Worm (Caenorhabditis elegans) whole organism, young adult: ENCODE results near the gene pqn-92.

Experiments used
- B0261.1 ChIP-seq: sonication (generic microtip); optimal IDR thresholded peaks from 2 replicates; lab custom pipeline; 2016; ENCODE audit warnings: mild to moderate bottlenecking, missing genetic modification characterization, moderate library complexity, missing compliant biosample characterization
- C06A6.2 ChIP-seq: fragments of 200-800 bp; sonication (Bioruptor generic); conservative IDR thresholded peaks from 2 replicates; pipeline ENCODE4 v1.3.6; 2022; ENCODE audit warnings: missing genetic modification characterization, missing compliant biosample characterization
- C17E4.6 ChIP-seq: fragments of 200-800 bp; sonication (Bioruptor generic); IDR thresholded peaks from 2 replicates; pipeline ENCODE4 v1.3.6; 2022; ENCODE audit warnings: missing genetic modification reagents, missing genetic modification characterization, missing compliant biosample characterization
- F10E7.11 ChIP-seq: sonication (generic microtip); optimal IDR thresholded peaks from 2 replicates; lab custom pipeline; 2017; ENCODE audit warnings: mild to moderate bottlenecking, missing genetic modification characterization, moderate library complexity, missing compliant biosample characterization
- F37B4.10 ChIP-seq: fragments of 200-800 bp; sonication (Bioruptor generic); IDR thresholded peaks from 2 replicates; pipeline ENCODE4 v1.3.6; 2022; ENCODE audit warnings: missing genetic modification characterization, missing compliant biosample characterization
- F52B5.7 ChIP-seq: sonication (generic microtip); optimal IDR thresholded peaks from 2 replicates; lab custom pipeline; 2016; ENCODE audit warnings: mild to moderate bottlenecking, missing genetic modification characterization, missing compliant biosample characterization
- K11D2.4 ChIP-seq: fragments of 200-800 bp; sonication (Bioruptor generic); IDR thresholded peaks from 2 replicates; pipeline ENCODE4 v1.3.6; 2022; ENCODE audit warnings: missing genetic modification reagents, missing genetic modification characterization, missing compliant biosample characterization
- K12H6.12 ChIP-seq: fragments of 200-800 bp; sonication (Bioruptor generic); optimal IDR thresholded peaks from 2 replicates; lab custom pipeline; 2018; ENCODE audit warnings: mild to moderate bottlenecking, missing genetic modification characterization, missing compliant biosample characterization
- T07F8.4 ChIP-seq: sonication (generic microtip); optimal IDR thresholded peaks from 2 replicates; lab custom pipeline; 2016; ENCODE audit warnings: mild to moderate bottlenecking, missing genetic modification characterization, moderate library complexity, missing compliant biosample characterization
- Y53G8AR.9 ChIP-seq: fragments of 200-800 bp; sonication (Bioruptor generic); conservative IDR thresholded peaks from 2 replicates; pipeline ENCODE4 v1.3.6; 2022; ENCODE audit warnings: missing genetic modification reagents, missing genetic modification characterization, missing compliant biosample characterization
- athp-1 ChIP-seq: sonication (generic microtip); optimal IDR thresholded peaks from 2 replicates; lab custom pipeline; 2017; ENCODE audit warnings: mild to moderate bottlenecking, missing genetic modification characterization, missing compliant biosample characterization
- cebp-1 ChIP-seq, 2 experiments: fragments of 200-800 bp in 1 of 2; sonication (Bioruptor generic) in 1 of 2; sonication (generic microtip) in 1 of 2; IDR thresholded peaks in 1 of 2; optimal IDR thresholded peaks in 1 of 2; 2 replicates each; pipeline versions ENCODE4 v1.3.6 to Lab custom; 2017 to 2022; ENCODE audit warnings: missing compliant biosample characterization in 2 of 2, missing genetic modification characterization in 2 of 2, mild to moderate bottlenecking in 1 of 2, missing genetic modification reagents in 1 of 2, moderate library complexity in 1 of 2
- ceh-58 ChIP-seq: fragments of 200-800 bp; sonication (Bioruptor generic); IDR thresholded peaks from 2 replicates; pipeline ENCODE4 v1.3.6; 2022; ENCODE audit warnings: missing genetic modification characterization, missing compliant biosample characterization
- ceh-79 ChIP-seq: sonication (generic microtip); optimal IDR thresholded peaks from 2 replicates; lab custom pipeline; 2017; ENCODE audit warnings: mild to moderate bottlenecking, missing genetic modification characterization, missing compliant biosample characterization
- ceh-91 ChIP-seq: fragments of 200-800 bp; sonication (Bioruptor generic); IDR thresholded peaks from 2 replicates; pipeline ENCODE4 v1.3.6; 2022; ENCODE audit warnings: missing genetic modification reagents, missing genetic modification characterization, missing compliant biosample characterization
- chd-7 ChIP-seq: sonication (generic microtip); optimal IDR thresholded peaks from 2 replicates; lab custom pipeline; 2016; ENCODE audit warnings: mild to moderate bottlenecking, missing genetic modification characterization, moderate library complexity, missing compliant biosample characterization
- die-1 ChIP-seq: sonication (generic microtip); optimal IDR thresholded peaks from 2 replicates; lab custom pipeline; 2016; ENCODE audit warnings: missing genotype, mild to moderate bottlenecking, missing genetic modification characterization, missing compliant biosample characterization
- dox-1 ChIP-seq: fragments of 200-800 bp; sonication (Bioruptor generic); IDR thresholded peaks from 2 replicates; pipeline ENCODE4 v1.3.6; 2022; ENCODE audit warnings: missing genetic modification reagents, missing genetic modification characterization, missing compliant biosample characterization
- egl-18 ChIP-seq: fragments of 200-800 bp; sonication (Bioruptor generic); IDR thresholded peaks from 2 replicates; pipeline ENCODE4 v1.3.6; 2022; ENCODE audit warnings: missing genetic modification reagents, missing genetic modification characterization, missing compliant biosample characterization
- fkh-3 ChIP-seq: sonication (generic microtip); optimal IDR thresholded peaks from 2 replicates; lab custom pipeline; 2016; ENCODE audit warnings: mild to moderate bottlenecking, missing genetic modification characterization, missing compliant biosample characterization
- hmg-1.2 ChIP-seq: fragments of 200-800 bp; sonication (Bioruptor generic); IDR thresholded peaks from 2 replicates; pipeline ENCODE4 v1.3.6; 2022; ENCODE audit warnings: missing genetic modification reagents, missing genetic modification characterization, missing compliant biosample characterization
- hmg-20 ChIP-seq: fragments of 200-800 bp; sonication (Bioruptor generic); IDR thresholded peaks from 2 replicates; pipeline ENCODE4 v1.3.6; 2022; ENCODE audit warnings: missing genetic modification reagents, missing genetic modification characterization, missing compliant biosample characterization
- let-526 ChIP-seq: fragments of 200-800 bp; sonication (Bioruptor generic); IDR thresholded peaks from 2 replicates; pipeline ENCODE4 v1.3.6; 2022; ENCODE audit warnings: missing genetic modification reagents, missing genetic modification characterization, missing compliant biosample characterization
- let-607 ChIP-seq, 2 experiments: fragments of 200-800 bp in 1 of 2; sonication (Bioruptor generic) in 1 of 2; sonication (generic microtip) in 1 of 2; optimal IDR thresholded peaks; 2 replicates each; lab custom pipeline; 2016 to 2018; ENCODE audit warnings: mild to moderate bottlenecking in 2 of 2, missing compliant biosample characterization in 2 of 2, missing genetic modification characterization in 2 of 2, moderate library complexity in 2 of 2, missing genotype in 1 of 2
- lsl-1 ChIP-seq: fragments of 200-800 bp; sonication (Bioruptor generic); optimal IDR thresholded peaks from 2 replicates; lab custom pipeline; 2018; ENCODE audit warnings: mild to moderate bottlenecking, missing genetic modification characterization, moderate library complexity, missing compliant biosample characterization
- madf-10 ChIP-seq: sonication (generic microtip); optimal IDR thresholded peaks from 2 replicates; lab custom pipeline; 2016; ENCODE audit warnings: mild to moderate bottlenecking, missing genetic modification characterization, missing compliant biosample characterization
- madf-3 ChIP-seq: fragments of 200-800 bp; sonication (Bioruptor generic); IDR thresholded peaks from 2 replicates; pipeline ENCODE4 v1.3.6; 2022; ENCODE audit warnings: missing genetic modification reagents, missing genetic modification characterization, missing compliant biosample characterization
- mcd-1 ChIP-seq: fragments of 200-800 bp; sonication (Bioruptor generic); IDR thresholded peaks from 2 replicates; pipeline ENCODE4 v1.3.6; 2022; ENCODE audit warnings: missing genetic modification reagents, missing genetic modification characterization, missing compliant biosample characterization
- nfya-2 ChIP-seq: fragments of 200-800 bp; sonication (Bioruptor generic); IDR thresholded peaks from 2 replicates; pipeline ENCODE4 v1.3.6; 2022; ENCODE audit warnings: missing genetic modification reagents, missing genetic modification characterization, missing compliant biosample characterization
- nfyb-1 ChIP-seq: fragments of 200-800 bp; sonication (Bioruptor generic); IDR thresholded peaks from 2 replicates; pipeline ENCODE4 v1.3.6; 2022; ENCODE audit warnings: missing genetic modification reagents, missing genetic modification characterization, missing compliant biosample characterization
- nhr-120 ChIP-seq: fragments of 200-800 bp; sonication (Bioruptor generic); IDR thresholded peaks from 2 replicates; pipeline ENCODE4 v1.3.6; 2022; ENCODE audit warnings: missing genetic modification characterization, missing compliant biosample characterization
- nhr-27 ChIP-seq: fragments of 200-800 bp; sonication (Bioruptor generic); optimal IDR thresholded peaks from 2 replicates; lab custom pipeline; 2018; ENCODE audit warnings: mild to moderate bottlenecking, missing genetic modification characterization, moderate library complexity, missing compliant biosample characterization
- pha-4 ChIP-seq: fragments of 150-350 bp; sonication (generic microtip); optimal IDR thresholded peaks from 2 replicates; lab custom pipeline; 2014; ENCODE audit warnings: missing biosample characterization, missing genetic modification reagents, missing genetic modification characterization
- rcor-1 ChIP-seq: fragments of 200-800 bp; sonication (Bioruptor generic); IDR thresholded peaks from 2 replicates; pipeline ENCODE4 v1.3.6; 2022; ENCODE audit warnings: missing genetic modification reagents, missing genetic modification characterization, missing compliant biosample characterization
- repo-1 ChIP-seq: sonication (generic microtip); optimal IDR thresholded peaks from 2 replicates; lab custom pipeline; 2017; ENCODE audit warnings: mild to moderate bottlenecking, missing genetic modification characterization, missing compliant biosample characterization
- sdz-38 ChIP-seq: sonication (generic microtip); optimal IDR thresholded peaks from 2 replicates; lab custom pipeline; 2016; ENCODE audit warnings: missing genotype, missing genetic modification characterization, missing compliant biosample characterization
- snpc-1.1 ChIP-seq: sonication (generic microtip); optimal IDR thresholded peaks from 2 replicates; lab custom pipeline; 2017; ENCODE audit warnings: missing genetic modification characterization, mild to moderate bottlenecking, missing compliant biosample characterization, antibody characterized with exemption, moderate library complexity, missing genotype, missing genetic modification reagents; ENCODE audit not compliant: insufficient read depth
- snpc-1.3 ChIP-seq: sonication (generic microtip); optimal IDR thresholded peaks from 2 replicates; lab custom pipeline; 2017; ENCODE audit warnings: missing genetic modification characterization, mild to moderate bottlenecking, missing compliant biosample characterization, antibody characterized with exemption, moderate library complexity, missing genotype, missing genetic modification reagents; ENCODE audit not compliant: insufficient read depth
- snpc-3.4 ChIP-seq: sonication (generic microtip); optimal IDR thresholded peaks from 2 replicates; lab custom pipeline; 2017; ENCODE audit warnings: missing genetic modification characterization, mild to moderate bottlenecking, missing compliant biosample characterization, antibody characterized with exemption, moderate library complexity, missing genotype, missing genetic modification reagents
- snpc-4 ChIP-seq, 5 experiments: fragments of 150-350 bp in 1 of 5; sonication (generic microtip) in 4 of 5; optimal IDR thresholded peaks; 2 replicates each; lab custom pipeline; 2014 to 2018; ENCODE audit warnings: missing genetic modification characterization in 5 of 5, missing biosample characterization in 3 of 5, antibody characterized with exemption in 2 of 5, mild to moderate bottlenecking in 2 of 5, missing compliant biosample characterization in 2 of 5, missing genotype in 2 of 5, moderate library complexity in 2 of 5, missing genetic modification reagents in 1 of 5
- tbp1 ChIP-seq: fragments of 200-800 bp; sonication (Bioruptor generic); optimal IDR thresholded peaks from 2 replicates; lab custom pipeline; 2018; ENCODE audit warnings: mild to moderate bottlenecking, missing genetic modification characterization, missing compliant biosample characterization
- unc-130 ChIP-seq: sonication (generic microtip); optimal IDR thresholded peaks from 2 replicates; lab custom pipeline; 2016; ENCODE audit warnings: missing genetic modification reagents, missing genetic modification characterization, missing compliant biosample characterization
- ztf-26 ChIP-seq: sonication (generic microtip); optimal IDR thresholded peaks from 2 replicates; lab custom pipeline; 2017; ENCODE audit warnings: missing genetic modification characterization, missing compliant biosample characterization
- ztf-6 ChIP-seq: fragments of 200-800 bp; sonication (Bioruptor generic); IDR thresholded peaks from 2 replicates; pipeline ENCODE4 v1.3.6; 2022; ENCODE audit warnings: missing genetic modification reagents, missing genetic modification characterization, missing compliant biosample characterization

pqn-92 gene

ce11 chrIII:12349027-12349426, 41.4 kb downstream of the pqn-92 start:
- TF ChIP-seq snpc-4 (GFP tag; optimal IDR thresholded peaks at IDR 0.05; lab: Kevin White, UChicago) (no peak), snpc-4 (tag; optimal IDR thresholded peaks at IDR 0.05; lab: Kevin White, UChicago) (no peak), nfya-2 (GFP tag; lab: Robert Waterston, UW) (no peak), sdz-38 (tag; lab: Kevin White, UChicago) (no peak), T07F8.4 (tag; lab: Kevin White, UChicago) (no peak), ceh-79 (tag; lab: Kevin White, UChicago) (no peak), F10E7.11 (tag; lab: Kevin White, UChicago) (no peak), pha-4 (tag; lab: Kevin White, UChicago) (no peak), ceh-58 (no peak), F37B4.10 (GFP tag; lab: Robert Waterston, UW) (no peak), mcd-1 (GFP tag; lab: Robert Waterston, UW) (no peak), C06A6.2 (no peak), egl-18 (GFP tag; lab: Robert Waterston, UW) (no peak), tbp1 (no peak), B0261.1 (no peak)

ce11 chrIII:12351301-12351700, 43.7 kb downstream of the pqn-92 start, which contains the start of the genes pph-4.1 and Y75B8A.31:
pph-4.1 (minus strand) TSS chrIII:12351336.
Y75B8A.31 (plus strand) TSS chrIII:12351642.
- TF ChIP-seq fkh-3 (tag; lab: Kevin White, UChicago) (no peak), C17E4.6 (GFP tag; lab: Robert Waterston, UW) (no peak), rcor-1 (GFP tag; lab: Robert Waterston, UW) (peak; percentile 76), pha-4 (tag; lab: Kevin White, UChicago) (peak; percentile 20), unc-130 (peak; percentile 58), die-1 (tag; lab: Kevin White, UChicago) (no peak), madf-10 (tag; lab: Kevin White, UChicago) (peak; percentile 34), ceh-91 (GFP tag; lab: Robert Waterston, UW) (peak; percentile 87), hmg-1.2 (GFP tag; lab: Robert Waterston, UW) (peak; percentile 43; the same call in 1 of the 2 replicates), K12H6.12 (tag; lab: Kevin White, UChicago) (peak; percentile 29), let-526 (GFP tag; lab: Robert Waterston, UW) (0 out of 2 replicates have a peak, but pooled peaks have one; percentile 48), snpc-4 (GFP tag; optimal IDR thresholded peaks at IDR 0.05; lab: Kevin White, UChicago) (no peak), snpc-4 (tag; optimal IDR thresholded peaks at IDR 0.05; lab: Kevin White, UChicago) (peak in 2 of 4 experiments; percentile 64 to 70), dox-1 (GFP tag; lab: Robert Waterston, UW) (peak; percentile 93), mcd-1 (GFP tag; lab: Robert Waterston, UW) (peak; percentile 98), F52B5.7 (no peak), nhr-120 (GFP tag; lab: Robert Waterston, UW) (no peak), lsl-1 (GFP tag; lab: Kevin White, UChicago) (peak; percentile 68), let-607 (tag; optimal IDR thresholded peaks at IDR 0.05; lab: Kevin White, UChicago) (peak in 1 of 2 experiments; percentile 65), snpc-3.4 (tag; lab: Kevin White, UChicago) (peak; percentile 59), nfyb-1 (GFP tag; lab: Robert Waterston, UW) (peak; percentile 61; the same call in 1 of the 2 replicates), chd-7 (tag; lab: Kevin White, UChicago) (no peak), nhr-27 (no peak), repo-1 (tag; lab: Kevin White, UChicago) (no peak), hmg-20 (GFP tag; lab: Robert Waterston, UW) (0 out of 2 replicates have a peak, but pooled peaks have one; percentile 15), madf-3 (peak; percentile 63; the same call in 1 of the 2 replicates), Y53G8AR.9 (GFP tag; lab: Robert Waterston, UW) (peak; percentile 82), K11D2.4 (GFP tag; lab: Robert Waterston, UW) (peak; percentile 85), cebp-1 (GFP tag; IDR thresholded peaks at IDR 0.05; lab: Robert Waterston, UW) (peak; percentile 62; the same call in 1 of the 2 replicates), cebp-1 (tag; optimal IDR thresholded peaks at IDR 0.05; lab: Kevin White, UChicago) (peak; percentile 69), snpc-1.3 (tag; lab: Kevin White, UChicago) (peak; percentile 45), ceh-79 (tag; lab: Kevin White, UChicago) (no peak), T07F8.4 (tag; lab: Kevin White, UChicago) (no peak), tbp1 (peak; percentile 54), athp-1 (tag; lab: Kevin White, UChicago) (peak; percentile 19), ztf-26 (tag; lab: Kevin White, UChicago) (peak; percentile 42), snpc-1.1 (tag; lab: Kevin White, UChicago) (peak; percentile 48), ztf-6 (GFP tag; lab: Robert Waterston, UW) (0 out of 2 replicates have a peak, but pooled peaks have one; percentile 37)
